Fruit fly (Drosophila melanogaster) whole organism, wandering third instar larva: ENCODE measurements around the gene CG17806.

Source experiments
- Abd-B ChIP-seq: fragments of >200 bp; optimal IDR thresholded peaks from 2 replicates; lab custom pipeline; 2017; ENCODE audit warnings: missing biosample characterization, missing genetic modification characterization
- CG32264 ChIP-seq: fragments of 200-800 bp; sonication (Bioruptor generic); optimal IDR thresholded peaks from 2 replicates; lab custom pipeline; 2016; ENCODE audit warnings: missing biosample characterization, missing genetic modification characterization
- CG9705 ChIP-seq: fragments of 200-800 bp; sonication (Bioruptor generic); optimal IDR thresholded peaks from 2 replicates; lab custom pipeline; 2018; ENCODE audit warnings: missing biosample characterization, mild to moderate bottlenecking, missing genetic modification characterization
- CrebA ChIP-seq: fragments of 200-800 bp; sonication (Bioruptor generic); optimal IDR thresholded peaks from 2 replicates; lab custom pipeline; 2016; ENCODE audit warnings: missing biosample characterization, mild to moderate bottlenecking, missing genetic modification characterization, borderline replicate concordance
- Dfd ChIP-seq: fragments of >200 bp; optimal IDR thresholded peaks from 2 replicates; lab custom pipeline; 2017; ENCODE audit warnings: missing biosample characterization, missing genetic modification characterization
- Dif ChIP-seq: fragments of 200-275, 200-300 bp; sonication (Bioruptor generic); optimal IDR thresholded peaks from 2 replicates; lab custom pipeline; 2018; ENCODE audit warnings: missing biosample characterization, missing genetic modification characterization; ENCODE audit not compliant: partially characterized antibody
- GATAd ChIP-seq: sonication (Bioruptor generic); optimal IDR thresholded peaks from 2 replicates; lab custom pipeline; 2016; ENCODE audit warnings: missing biosample characterization, missing genetic modification characterization
- HLH106 ChIP-seq: fragments of 200-800 bp; optimal IDR thresholded peaks from 3 replicates; lab custom pipeline; 2019; ENCODE audit warnings: missing biosample characterization, mild to moderate bottlenecking, missing genetic modification characterization, moderate library complexity
- Hnf4 ChIP-seq: fragments of 200-800 bp; sonication (Bioruptor generic); optimal IDR thresholded peaks from 2 replicates; lab custom pipeline; 2016; ENCODE audit warnings: missing biosample characterization, mild to moderate bottlenecking, missing genetic modification characterization
- Hr78 ChIP-seq: fragments of >200 bp; optimal IDR thresholded peaks from 2 replicates; lab custom pipeline; 2017; ENCODE audit warnings: missing biosample characterization, missing genetic modification characterization
- Hr83 ChIP-seq: fragments of 200-300 bp; sonication (Bioruptor generic); optimal IDR thresholded peaks from 2 replicates; lab custom pipeline; 2016; ENCODE audit warnings: missing biosample characterization, mild to moderate bottlenecking, missing genetic modification characterization, moderate library complexity; ENCODE audit not compliant: poor library complexity, severe bottlenecking
- Jra ChIP-seq: sonication (Bioruptor generic); optimal IDR thresholded peaks from 2 replicates; lab custom pipeline; 2016; ENCODE audit warnings: missing biosample characterization, missing genetic modification characterization
- Mio ChIP-seq: sonication (Bioruptor generic); optimal IDR thresholded peaks from 2 replicates; lab custom pipeline; 2016; ENCODE audit warnings: missing biosample characterization, missing genetic modification characterization
- Myc ChIP-seq: fragments of >200 bp; optimal IDR thresholded peaks from 2 replicates; lab custom pipeline; 2017
- N ChIP-seq: fragments of >200 bp; optimal IDR thresholded peaks from 2 replicates; lab custom pipeline; 2018; ENCODE audit warnings: missing biosample characterization, missing external identifiers, missing genetic modification characterization
- OdsH ChIP-seq: fragments of 200-800 bp; sonication (Bioruptor generic); optimal IDR thresholded peaks from 2 replicates; lab custom pipeline; 2016; ENCODE audit warnings: missing biosample characterization, mild to moderate bottlenecking, missing genetic modification characterization
- Rel ChIP-seq, 2 experiments: fragments of 200-800 bp; sonication (Bioruptor generic) in 1 of 2; optimal IDR thresholded peaks; 2 replicates in 1 of 2; 3 replicates in 1 of 2; lab custom pipeline; 2016 to 2019; ENCODE audit warnings: mild to moderate bottlenecking in 2 of 2, missing biosample characterization in 2 of 2, missing genetic modification characterization in 2 of 2, moderate library complexity in 1 of 2
- Sp1 ChIP-seq: fragments of 200-800 bp; sonication (Bioruptor generic); optimal IDR thresholded peaks from 3 replicates; lab custom pipeline; 2019; ENCODE audit warnings: missing biosample characterization, mild to moderate bottlenecking, missing genetic modification characterization, moderate library complexity
- Vsx2 ChIP-seq: fragments of 200-300, 225-300 bp; sonication (Bioruptor generic); optimal IDR thresholded peaks from 2 replicates; lab custom pipeline; 2018; ENCODE audit warnings: missing biosample characterization, missing genetic modification characterization; ENCODE audit not compliant: partially characterized antibody
- br ChIP-seq: fragments of 200-800 bp; sonication (Bioruptor generic); optimal IDR thresholded peaks from 2 replicates; lab custom pipeline; 2016; ENCODE audit warnings: missing biosample characterization, missing genetic modification characterization
- brk ChIP-seq: fragments of 200-800 bp; sonication (Bioruptor generic); optimal IDR thresholded peaks from 2 replicates; lab custom pipeline; 2016; ENCODE audit warnings: missing biosample characterization, mild to moderate bottlenecking, missing genetic modification characterization
- dl ChIP-seq, 2 experiments: fragments of 175-275, 200-275 bp in 1 of 2; fragments of 200-275 bp in 1 of 2; sonication (Bioruptor generic); optimal IDR thresholded peaks; lab custom pipeline; 2018; ENCODE audit warnings: mild to moderate bottlenecking in 2 of 2, missing biosample characterization in 2 of 2, missing genetic modification characterization in 2 of 2, moderate library complexity in 2 of 2; ENCODE audit not compliant: partially characterized antibody in 2 of 2, insufficient read depth in 1 of 2
- dmrt93B ChIP-seq: fragments of 200-800 bp; sonication (Bioruptor generic); optimal IDR thresholded peaks from 2 replicates; lab custom pipeline; 2018; ENCODE audit warnings: missing biosample characterization, mild to moderate bottlenecking, missing genetic modification characterization
- dsf ChIP-seq: sonication (Bioruptor generic); optimal IDR thresholded peaks from 2 replicates; lab custom pipeline; 2016; ENCODE audit warnings: missing biosample characterization, missing genetic modification characterization, borderline replicate concordance
- ey ChIP-seq: fragments of 200-800 bp; sonication (Bioruptor generic); optimal IDR thresholded peaks from 2 replicates; lab custom pipeline; 2016; ENCODE audit warnings: missing biosample characterization, missing genetic modification characterization
- foxo ChIP-seq, 2 experiments: fragments of 200-800 bp; sonication (Bioruptor generic); optimal IDR thresholded peaks; 2 replicates in 1 of 2; 3 replicates in 1 of 2; lab custom pipeline; 2016 to 2017; ENCODE audit warnings: missing biosample characterization in 2 of 2, missing genetic modification characterization in 2 of 2
- fru ChIP-seq: fragments of 200-800 bp; sonication (Bioruptor generic); optimal IDR thresholded peaks from 3 replicates; lab custom pipeline; 2016; ENCODE audit warnings: missing biosample characterization, mild to moderate bottlenecking, missing genetic modification characterization
- h ChIP-seq: fragments of 200-800 bp; sonication (Bioruptor generic); optimal IDR thresholded peaks from 3 replicates; lab custom pipeline; 2016; ENCODE audit warnings: missing biosample characterization, mild to moderate bottlenecking, missing genetic modification characterization
- jim ChIP-seq: fragments of 175-275, 200-325 bp; sonication (Bioruptor generic); optimal IDR thresholded peaks from 2 replicates; lab custom pipeline; 2016; ENCODE audit warnings: missing biosample characterization, mild to moderate bottlenecking, missing genetic modification characterization
- lola ChIP-seq: fragments of >200 bp; optimal IDR thresholded peaks from 2 replicates; lab custom pipeline; 2017; ENCODE audit warnings: missing biosample characterization, missing genetic modification characterization
- pan ChIP-seq: fragments of >200 bp; optimal IDR thresholded peaks from 2 replicates; lab custom pipeline; 2017
- psq ChIP-seq: fragments of 200-800 bp; sonication (Bioruptor generic); optimal IDR thresholded peaks from 3 replicates; lab custom pipeline; 2017; ENCODE audit warnings: missing biosample characterization, mild to moderate bottlenecking, missing genetic modification characterization, moderate library complexity
- rgr ChIP-seq: fragments of 200-800 bp; sonication (Bioruptor generic); optimal IDR thresholded peaks from 3 replicates; lab custom pipeline; 2016; ENCODE audit warnings: missing biosample characterization, mild to moderate bottlenecking, missing genetic modification characterization
- sage ChIP-seq: fragments of 200-800 bp; sonication (Bioruptor generic); optimal IDR thresholded peaks from 2 replicates; lab custom pipeline; 2016; ENCODE audit warnings: missing biosample characterization, mild to moderate bottlenecking, missing genetic modification characterization
- sv ChIP-seq: fragments of 200-800 bp; sonication (Bioruptor generic); optimal IDR thresholded peaks from 3 replicates; lab custom pipeline; 2016; ENCODE audit warnings: missing biosample characterization, missing genetic modification characterization
- tai ChIP-seq: sonication (Bioruptor generic); optimal IDR thresholded peaks from 2 replicates; lab custom pipeline; 2016; ENCODE audit warnings: missing biosample characterization, missing genetic modification characterization
- usp ChIP-seq: fragments of >200 bp; optimal IDR thresholded peaks from 2 replicates; lab custom pipeline; 2017; ENCODE audit warnings: missing biosample characterization, missing genetic modification characterization
- woc ChIP-seq: sonication (Bioruptor generic); optimal IDR thresholded peaks from 2 replicates; lab custom pipeline; 2016; ENCODE audit warnings: missing biosample characterization, mild to moderate bottlenecking, missing genetic modification characterization

Gene CG17806

dm6 chr3R:17811707-17812099 lies 8.6 kb upstream of the CG17806 start:
- TF ChIP-seq Dif (no peak), h (no peak), Rel (GFP tag; optimal IDR thresholded peaks at IDR 0.05; lab: Kevin White, UChicago) (no peak), Rel (tag; optimal IDR thresholded peaks at IDR 0.05; lab: Kevin White, UChicago) (no peak), Hr78 (GFP tag; lab: Kevin White, UChicago) (no peak), lola (no peak), dsf (GFP tag; lab: Kevin White, UChicago) (no peak), dl (GFP tag; optimal IDR thresholded peaks at IDR 0.05; lab: Kevin White, UChicago; ENCODE audit: insufficient read depth in 1 of 2, partially characterized antibody in 2 of 2) (no peak)

- no peak for TF ChIP-seq dmrt93B (GFP tag; lab: Kevin White, UChicago)
- TF ChIP-seq dl (GFP tag; optimal IDR thresholded peaks at IDR 0.05; lab: Kevin White, UChicago; ENCODE audit: insufficient read depth in 1 of 2, partially characterized antibody in 2 of 2), result no peak
- TF ChIP-seq Hr78 (GFP tag; lab: Kevin White, UChicago), result no peak
- TF ChIP-seq tai (GFP tag; lab: Kevin White, UChicago), result no peak
- peak in 1 of 2 experiments; percentile 78 for TF ChIP-seq foxo (GFP tag; optimal IDR thresholded peaks at IDR 0.05; lab: Kevin White, UChicago)
- TF ChIP-seq Vsx2 (GFP tag; lab: Kevin White, UChicago), result no peak
- TF ChIP-seq psq (GFP tag; lab: Kevin White, UChicago), result peak; percentile 48
- peak; percentile 41 for TF ChIP-seq Myc (lab: Kevin White, UChicago)
- TF ChIP-seq sage (GFP tag; lab: Kevin White, UChicago), result no peak
- TF ChIP-seq CrebA (GFP tag; lab: Kevin White, UChicago), result no peak
- TF ChIP-seq rgr (GFP tag; lab: Kevin White, UChicago), result peak; percentile 60
- TF ChIP-seq br (GFP tag; lab: Kevin White, UChicago), result no peak
- TF ChIP-seq N, result no peak
- no peak for TF ChIP-seq GATAd (GFP tag; lab: Kevin White, UChicago)
- TF ChIP-seq lola, result no peak
- no peak for TF ChIP-seq usp (GFP tag; lab: Kevin White, UChicago)
- TF ChIP-seq brk (GFP tag; lab: Kevin White, UChicago), result no peak
- TF ChIP-seq ey (GFP tag; lab: Kevin White, UChicago), result peak; percentile 53
- TF ChIP-seq Abd-B, result no peak
- peak; percentile 13 for TF ChIP-seq fru (GFP tag; lab: Kevin White, UChicago)
- no peak for TF ChIP-seq woc (GFP tag; lab: Kevin White, UChicago)
- TF ChIP-seq Dfd (GFP tag; lab: Kevin White, UChicago), result no peak
- peak; percentile 21 for TF ChIP-seq dsf (GFP tag; lab: Kevin White, UChicago)
- TF ChIP-seq CG32264 (GFP tag; lab: Kevin White, UChicago), result no peak
- no peak for TF ChIP-seq pan (lab: Kevin White, UChicago)
- TF ChIP-seq Hnf4, result no peak
- peak; percentile 74 for TF ChIP-seq Sp1 (GFP tag; lab: Kevin White, UChicago)
- TF ChIP-seq Dif, result no peak
- TF ChIP-seq Jra (GFP tag; lab: Kevin White, UChicago), result peak; percentile 37
- no peak for TF ChIP-seq Rel (GFP tag; optimal IDR thresholded peaks at IDR 0.05; lab: Kevin White, UChicago)
- peak; percentile 37 for TF ChIP-seq Rel (tag; optimal IDR thresholded peaks at IDR 0.05; lab: Kevin White, UChicago)
- TF ChIP-seq h, result no peak
- TF ChIP-seq CG9705, result peak; percentile 19
- TF ChIP-seq Hr83 (GFP tag; lab: Kevin White, UChicago), result no peak
- no peak for TF ChIP-seq Mio (GFP tag; lab: Kevin White, UChicago)
- TF ChIP-seq sv (GFP tag; lab: Kevin White, UChicago), result peak; percentile 58
- peak; percentile 82 for TF ChIP-seq HLH106 (tag; lab: Kevin White, UChicago)
- no peak for TF ChIP-seq jim (GFP tag; lab: Kevin White, UChicago)
- TF ChIP-seq OdsH (GFP tag; lab: Kevin White, UChicago), result peak; percentile 64
Observed at dm6 chr3R:17810951-17811706, 8.1 kb upstream of the CG17806 start, which contains the start of the genes Alg1 and tinc. Alg1 (minus strand) TSS chr3R:17811134. tinc (plus strand) TSS chr3R:17811541.
